Worm (Caenorhabditis elegans): ENCODE results near the gene lite-1.
A peak's percentile ranks its signal among the peaks of the same experiment; 100 is the strongest.

ce11 chrX:6271718-6272117, 41.1 kb upstream of the lite-1 start, which contains the start of gene lro-1:
- TF ChIP-seq tbp1 (GFP tag; optimal IDR thresholded peaks at IDR 0.05) (no peak), nhr-179 (tag; optimal IDR thresholded peaks at IDR 0.05) (no peak), F10E7.11 (tag; optimal IDR thresholded peaks at IDR 0.05) (no peak), zim-3 (tag; optimal IDR thresholded peaks at IDR 0.05) (no peak), let-526 (GFP tag; IDR thresholded peaks at IDR 0.05) (peak; percentile 37; the same call in 1 of the 2 replicates), D2030.7 (GFP tag; IDR thresholded peaks at IDR 0.05) (no peak)

Data from whole organism, young adult.